Worm (Caenorhabditis elegans) whole organism, late embryonic: Measurements from ENCODE around the gene F16F9.1.
"Not testable (repeated sequence)": the region's sequence is repeated elsewhere in the genome, so short reads cannot be mapped to it uniquely, and the experiment has no call there.

Source experiments
- C08G9.2 ChIP-seq: sonication (generic microtip); optimal IDR thresholded peaks from 2 replicates; lab custom pipeline; 2016; ENCODE audit warnings: mild to moderate bottlenecking, missing genetic modification characterization, moderate library complexity, missing compliant biosample characterization
- K09A11.1 ChIP-seq: sonication (generic microtip); optimal IDR thresholded peaks from 2 replicates; lab custom pipeline; 2017; ENCODE audit warnings: antibody characterized with exemption, mild to moderate bottlenecking, missing genetic modification characterization, missing compliant biosample characterization; ENCODE audit not compliant: insufficient read depth
- T23F11.4 ChIP-seq: fragments of 200-800 bp; sonication (Bioruptor generic); optimal IDR thresholded peaks from 2 replicates; lab custom pipeline; 2018; ENCODE audit warnings: mild to moderate bottlenecking, missing genetic modification characterization, missing compliant biosample characterization
- ahr-1 ChIP-seq: sonication (generic microtip); optimal IDR thresholded peaks from 2 replicates; lab custom pipeline; 2016; ENCODE audit warnings: missing genetic modification characterization, missing compliant biosample characterization
- ceh-19 ChIP-seq: fragments of 200-800 bp; sonication (Bioruptor generic); optimal IDR thresholded peaks from 2 replicates; lab custom pipeline; 2018; ENCODE audit warnings: mild to moderate bottlenecking, missing genetic modification characterization, missing compliant biosample characterization
- ceh-2 ChIP-seq: sonication (generic microtip); optimal IDR thresholded peaks from 2 replicates; lab custom pipeline; 2016; ENCODE audit warnings: missing genotype, missing genetic modification characterization, missing compliant biosample characterization
- ceh-24 ChIP-seq: sonication (generic microtip); optimal IDR thresholded peaks from 2 replicates; lab custom pipeline; 2016; ENCODE audit warnings: mild to moderate bottlenecking, missing genetic modification characterization, missing compliant biosample characterization
- ceh-30 ChIP-seq: fragments of 150-350 bp; optimal IDR thresholded peaks from 2 replicates; lab custom pipeline; 2014; ENCODE audit warnings: missing biosample characterization, missing genetic modification characterization
- ceh-31 ChIP-seq: sonication (generic microtip); optimal IDR thresholded peaks from 2 replicates; lab custom pipeline; 2016; ENCODE audit warnings: missing genetic modification characterization, missing compliant biosample characterization
- ceh-34 ChIP-seq: sonication (generic microtip); optimal IDR thresholded peaks from 2 replicates; lab custom pipeline; 2016; ENCODE audit warnings: mild to moderate bottlenecking, missing genetic modification characterization, missing compliant biosample characterization
- ceh-48 ChIP-seq: sonication (generic microtip); optimal IDR thresholded peaks from 2 replicates; lab custom pipeline; 2016; ENCODE audit warnings: missing genetic modification characterization, inconsistent platforms, missing compliant biosample characterization
- ceh-6 ChIP-seq: fragments of 200-800 bp; sonication (Bioruptor generic); optimal IDR thresholded peaks from 2 replicates; lab custom pipeline; 2018; ENCODE audit warnings: mild to moderate bottlenecking, missing genetic modification characterization, missing compliant biosample characterization
- dmd-4 ChIP-seq: sonication (generic microtip); optimal IDR thresholded peaks from 2 replicates; lab custom pipeline; 2016; ENCODE audit warnings: borderline replicate concordance, missing genetic modification characterization, missing compliant biosample characterization
- elt-4 ChIP-seq: sonication (generic microtip); optimal IDR thresholded peaks from 2 replicates; lab custom pipeline; 2016; ENCODE audit warnings: missing genetic modification characterization, missing compliant biosample characterization
- eyg-1 ChIP-seq: sonication (generic microtip); optimal IDR thresholded peaks from 2 replicates; lab custom pipeline; 2016; ENCODE audit warnings: missing genotype, missing genetic modification characterization, missing compliant biosample characterization
- fkh-6 ChIP-seq: sonication (generic microtip); optimal IDR thresholded peaks from 2 replicates; lab custom pipeline; 2016; ENCODE audit warnings: missing genetic modification characterization, missing compliant biosample characterization
- gmeb-2 ChIP-seq: sonication (generic microtip); optimal IDR thresholded peaks from 2 replicates; lab custom pipeline; 2016; ENCODE audit warnings: missing genetic modification characterization, inconsistent platforms, missing compliant biosample characterization
- hlh-13 ChIP-seq: fragments of 200-800 bp; sonication (Bioruptor generic); optimal IDR thresholded peaks from 2 replicates; lab custom pipeline; 2018; ENCODE audit warnings: mild to moderate bottlenecking, missing genetic modification characterization, missing compliant biosample characterization
- hlh-15 ChIP-seq: sonication (generic microtip); optimal IDR thresholded peaks from 2 replicates; lab custom pipeline; 2016; ENCODE audit warnings: missing genetic modification characterization, missing compliant biosample characterization
- hlh-6 ChIP-seq: sonication (generic microtip); optimal IDR thresholded peaks from 2 replicates; lab custom pipeline; 2016; ENCODE audit warnings: missing genotype, missing genetic modification characterization, missing compliant biosample characterization
- lim-6 ChIP-seq: sonication (generic microtip); optimal IDR thresholded peaks from 2 replicates; lab custom pipeline; 2016; ENCODE audit warnings: missing genetic modification characterization, missing compliant biosample characterization
- lin-11 ChIP-seq: fragments of 200-800 bp; sonication (Bioruptor generic); optimal IDR thresholded peaks from 2 replicates; lab custom pipeline; 2018; ENCODE audit warnings: mild to moderate bottlenecking, missing genetic modification characterization, missing compliant biosample characterization
- madf-2 ChIP-seq: sonication (generic microtip); optimal IDR thresholded peaks from 2 replicates; lab custom pipeline; 2017; ENCODE audit warnings: missing genetic modification characterization, missing compliant biosample characterization
- npax-4 ChIP-seq: sonication (generic microtip); optimal IDR thresholded peaks from 2 replicates; lab custom pipeline; 2016; ENCODE audit warnings: missing genetic modification characterization, missing compliant biosample characterization
- pha-4 ChIP-seq: fragments of 150-350 bp; optimal IDR thresholded peaks from 2 replicates; lab custom pipeline; 2018; ENCODE audit warnings: missing biosample characterization, missing genetic modification reagents, missing genetic modification characterization
- pros-1 ChIP-seq: fragments of 150-350 bp; optimal IDR thresholded peaks from 2 replicates; lab custom pipeline; 2014; ENCODE audit warnings: missing biosample characterization, missing genetic modification reagents, missing genetic modification characterization
- ref-2 ChIP-seq: sonication (generic microtip); optimal IDR thresholded peaks from 2 replicates; lab custom pipeline; 2016; ENCODE audit warnings: missing genetic modification characterization, missing compliant biosample characterization
- rnt-1 ChIP-seq: sonication (generic microtip); optimal IDR thresholded peaks from 2 replicates; lab custom pipeline; 2016; ENCODE audit warnings: missing genetic modification characterization, missing compliant biosample characterization
- sdc-2 ChIP-seq: sonication (generic microtip); optimal IDR thresholded peaks from 2 replicates; lab custom pipeline; 2016; ENCODE audit warnings: missing genotype, missing genetic modification characterization, missing compliant biosample characterization
- sox-2 ChIP-seq: fragments of 200-800 bp; sonication (Bioruptor generic); IDR thresholded peaks from 2 replicates; pipeline ENCODE4 v1.3.6; 2022; ENCODE audit warnings: missing genetic modification reagents, missing genetic modification characterization, missing compliant biosample characterization
- ttx-3 ChIP-seq: sonication (generic microtip); optimal IDR thresholded peaks from 2 replicates; lab custom pipeline; 2016; ENCODE audit warnings: missing genetic modification reagents, missing genetic modification characterization, missing compliant biosample characterization
- unc-42 ChIP-seq: sonication (generic microtip); optimal IDR thresholded peaks from 2 replicates; lab custom pipeline; 2016; ENCODE audit warnings: missing genotype, missing genetic modification characterization, missing compliant biosample characterization
- unc-55 ChIP-seq: sonication (generic microtip); optimal IDR thresholded peaks from 2 replicates; lab custom pipeline; 2017; ENCODE audit warnings: missing biosample characterization, missing genetic modification reagents, missing genetic modification characterization

The F16F9.1 gene

DNA sequence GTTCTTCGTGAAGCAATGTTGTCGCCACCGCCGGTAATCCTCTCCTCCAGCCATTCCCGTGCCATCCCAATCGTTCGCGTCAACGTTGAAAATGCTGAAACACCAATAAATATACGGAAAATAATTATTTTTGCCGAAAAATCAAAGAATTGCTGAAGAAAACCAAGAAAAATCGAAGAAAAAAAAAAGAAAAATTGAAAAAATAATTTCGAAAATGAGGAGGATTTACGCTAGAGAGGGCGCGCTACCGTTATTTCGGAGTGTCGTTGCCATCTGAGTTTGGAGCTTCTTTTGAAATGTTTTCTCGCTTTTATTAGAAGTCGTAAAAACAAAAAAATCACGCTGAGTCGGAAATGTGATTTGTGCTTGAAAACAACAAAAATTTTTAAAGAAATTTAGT, 35.5 kb upstream of the F16F9.1 start, which contains the start of gene F08F1.9:
F08F1.9 (minus strand) TSS at position 101 of the 400 bp plus-strand sequence.
- not testable (repeated sequence) for TF ChIP-seq unc-42 (tag; lab: Kevin White, UChicago); eyg-1; K09A11.1 (tag; lab: Kevin White, UChicago)

DNA sequence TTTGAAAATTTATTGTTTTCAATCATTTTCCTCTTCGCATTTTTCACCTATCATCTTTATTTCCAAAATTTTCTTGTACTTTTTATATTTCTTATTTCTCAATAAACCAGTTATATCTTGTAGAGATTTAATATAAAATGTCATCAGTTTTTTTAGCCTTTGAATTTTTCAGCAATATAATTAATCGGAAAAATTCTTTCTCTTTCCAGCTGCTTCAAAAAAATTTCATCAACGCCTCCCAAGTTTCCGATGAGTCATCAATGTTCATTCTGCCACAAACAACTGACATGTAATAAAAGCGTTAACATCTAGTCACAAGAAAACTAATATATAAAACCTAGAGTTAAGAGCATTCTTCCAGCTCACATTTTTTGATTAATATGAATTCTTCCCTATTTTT, 33.1 kb upstream of the F16F9.1 start, which contains the start of gene F08F1.4:
F08F1.4 (plus strand) TSS at position 301 of the 400 bp plus-strand sequence.
- TF ChIP-seq fkh-6 (tag; lab: Kevin White, UChicago) (no peak), dmd-4 (tag; lab: Kevin White, UChicago) (no peak), ceh-24 (no peak), eyg-1 (no peak), hlh-13 (GFP tag; lab: Kevin White, UChicago) (no peak), K09A11.1 (tag; lab: Kevin White, UChicago) (no peak), pha-4 (tag; lab: Kevin White, UChicago) (no peak), hlh-6 (tag; lab: Kevin White, UChicago) (no peak), ref-2 (tag; lab: Kevin White, UChicago) (no peak), lim-6 (tag; lab: Kevin White, UChicago) (no peak), hlh-15 (tag; lab: Kevin White, UChicago) (no peak), ceh-31 (tag; lab: Kevin White, UChicago) (no peak), ahr-1 (tag; lab: Kevin White, UChicago) (no peak), T23F11.4 (no peak), ceh-2 (tag; lab: Kevin White, UChicago) (no peak), rnt-1 (tag; lab: Kevin White, UChicago) (no peak), ceh-30 (no peak), lin-11 (no peak), elt-4 (tag; lab: Kevin White, UChicago) (no peak)

DNA sequence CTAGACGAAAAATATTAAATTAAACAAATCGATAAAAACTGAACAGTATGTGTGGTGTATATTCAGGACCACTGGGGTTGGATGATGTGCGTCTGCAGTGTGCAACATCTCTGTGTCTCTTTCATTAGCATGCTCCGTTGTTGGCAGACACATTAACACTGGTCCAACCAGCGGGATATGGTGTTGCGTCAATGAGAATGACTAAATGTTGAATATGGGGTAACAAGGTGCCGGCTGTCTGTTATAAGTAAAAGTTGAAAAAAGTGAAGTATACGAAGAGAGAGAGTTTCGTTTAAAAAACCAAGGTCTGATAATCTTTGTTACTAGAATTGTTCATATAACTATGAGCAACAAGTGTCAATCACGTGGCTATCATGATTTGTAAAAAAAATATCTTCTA, 29.4 kb upstream of the F16F9.1 start, which contains the start of gene ced-8:
ced-8 (minus strand) TSS at position 101 of the 400 bp plus-strand sequence.
- no peak for TF ChIP-seq ceh-6 (GFP tag; lab: Kevin White, UChicago)
- peak; percentile 31 for TF ChIP-seq ceh-31 (tag; lab: Kevin White, UChicago)

DNA sequence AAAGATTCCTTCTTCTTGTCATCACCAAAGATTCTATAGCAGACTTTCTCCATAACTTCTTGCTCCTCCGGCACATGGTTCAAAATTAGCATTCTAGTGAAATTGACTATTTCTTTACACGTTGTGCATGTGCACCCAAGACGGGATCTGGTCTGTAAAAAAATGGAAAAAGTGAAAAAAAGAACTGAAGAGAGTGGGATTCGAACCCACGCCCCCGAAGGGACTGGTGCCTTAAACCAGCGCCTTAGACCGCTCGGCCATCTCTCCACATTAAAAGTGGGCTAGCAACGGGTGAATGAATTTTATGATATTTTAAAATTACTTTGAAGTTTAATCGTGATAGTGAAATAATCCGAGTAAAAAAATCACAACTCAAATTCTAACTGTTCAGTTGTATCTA, 28.5 kb upstream of the F16F9.1 start:
- no peak for TF ChIP-seq ttx-3 (tag; lab: Kevin White, UChicago)
- TF ChIP-seq, all 69 proteins: peak for 0

DNA sequence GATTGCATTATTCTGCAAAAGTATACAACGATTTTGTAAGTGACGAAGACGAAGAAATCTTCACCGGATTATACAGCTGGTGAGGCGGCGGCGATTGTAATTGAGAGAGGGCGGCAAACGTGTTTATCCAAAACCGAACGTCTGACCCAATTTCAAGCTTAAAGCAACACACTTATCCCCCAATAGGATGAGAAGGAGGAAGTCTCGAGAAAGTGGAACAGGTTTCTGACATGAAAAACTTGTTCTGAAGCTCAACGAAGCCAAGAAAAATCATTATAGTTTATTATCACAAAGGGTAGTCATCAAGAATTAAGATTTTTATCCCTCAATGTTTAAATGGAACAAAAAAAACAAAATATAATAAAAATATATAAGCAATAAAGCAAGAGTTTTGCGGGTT, 27.8 kb upstream of the F16F9.1 start, which contains the start of gene spp-13:
spp-13 (minus strand) TSS at position 143 of the 400 bp plus-strand sequence.
- TF ChIP-seq ceh-48 (tag; lab: Kevin White, UChicago) (no peak), ceh-30 (no peak), pha-4 (tag; lab: Kevin White, UChicago) (no peak), C08G9.2 (tag; lab: Kevin White, UChicago) (no peak), madf-2 (no peak), K09A11.1 (tag; lab: Kevin White, UChicago) (no peak), unc-55 (GFP tag; lab: Kevin White, UChicago) (no peak)
- TF ChIP-seq, all 69 proteins: peak for 0

DNA sequence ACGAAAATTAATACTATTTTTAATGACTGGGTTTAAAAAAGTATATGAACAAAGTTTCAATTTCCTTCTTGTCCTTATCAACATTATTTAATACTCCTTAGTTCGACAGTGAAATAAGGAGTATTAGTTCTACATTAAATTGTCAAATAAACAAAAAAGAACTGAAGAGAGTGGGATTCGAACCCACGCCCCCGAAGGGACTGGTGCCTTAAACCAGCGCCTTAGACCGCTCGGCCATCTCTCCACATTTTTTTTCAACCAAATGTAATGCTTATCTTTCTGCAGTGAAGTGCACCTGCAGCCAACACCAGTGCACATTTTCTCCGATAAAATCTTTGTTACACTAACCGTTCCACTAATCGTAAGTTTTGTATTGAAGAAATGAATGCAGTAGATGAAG, 27.0 kb upstream of the F16F9.1 start:
- TF ChIP-seq gmeb-2 (tag; lab: Kevin White, UChicago) (no peak), pros-1 (tag; lab: Kevin White, UChicago) (no peak), T23F11.4 (no peak), ceh-19 (no peak), ceh-34 (tag; lab: Kevin White, UChicago) (no peak), fkh-6 (tag; lab: Kevin White, UChicago) (no peak), ceh-6 (GFP tag; lab: Kevin White, UChicago) (no peak), sox-2 (no peak), hlh-6 (tag; lab: Kevin White, UChicago) (no peak), pha-4 (tag; lab: Kevin White, UChicago) (no peak), rnt-1 (tag; lab: Kevin White, UChicago) (no peak), K09A11.1 (tag; lab: Kevin White, UChicago) (no peak), sdc-2 (no peak), ceh-48 (tag; lab: Kevin White, UChicago) (no peak), npax-4 (tag; lab: Kevin White, UChicago) (no peak)
